Worm (Caenorhabditis elegans): ENCODE data around the gene T20F7.3.
"Not testable (repeated sequence)": the region's sequence is repeated elsewhere in the genome, so short reads cannot be mapped to it uniquely, and the experiment has no call there.

DNA sequence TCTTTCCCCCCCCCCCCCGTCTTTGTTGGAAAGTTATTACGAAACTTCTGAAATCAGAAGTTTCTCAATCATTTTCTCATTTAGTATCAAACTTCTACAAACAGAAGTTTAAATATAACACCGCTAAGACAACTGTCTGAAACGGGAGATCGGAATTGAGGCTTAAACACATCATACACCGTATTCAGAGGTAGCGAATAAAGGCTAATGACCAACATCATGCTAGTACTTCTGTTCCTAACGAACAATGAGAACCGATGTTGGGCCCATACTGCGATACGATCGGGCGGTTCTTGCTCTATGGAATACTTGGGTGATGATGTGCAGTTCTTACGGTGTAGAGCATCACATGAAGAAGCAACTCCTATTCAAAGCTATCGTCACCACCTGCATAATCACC is 23.2 kb downstream of the T20F7.3 start, which contains the start of gene Y13C8A.1:
- TF ChIP-seq unc-62 (GFP tag; optimal IDR thresholded peaks at IDR 0.05); pha-4 (tag; optimal IDR thresholded peaks at IDR 0.05); nfya-2 (GFP tag; IDR thresholded peaks at IDR 0.05); him-1 (tag; optimal IDR thresholded peaks at IDR 0.05); F57C9.4 (tag; optimal IDR thresholded peaks at IDR 0.05); snpc-4 (GFP tag; optimal IDR thresholded peaks at IDR 0.05); snpc-4 (tag; optimal IDR thresholded peaks at IDR 0.05): not testable (repeated sequence)
